Worm (Caenorhabditis elegans): Measurements from ENCODE around the gene F47D12.6.

The F47D12.6 gene

ce11 chrIII:6300297-6300696, 13.2 kb upstream of the F47D12.6 start:
- TF ChIP-seq nhr-28 (tag; optimal IDR thresholded peaks at IDR 0.05) (no peak), M03D4.4 (tag; optimal IDR thresholded peaks at IDR 0.05) (no peak), ztf-11 (tag; optimal IDR thresholded peaks at IDR 0.05) (no peak), ceh-43 (GFP tag; optimal IDR thresholded peaks at IDR 0.05) (no peak), mep-1 (tag; optimal IDR thresholded peaks at IDR 0.05) (no peak), ham-2 (GFP tag; optimal IDR thresholded peaks at IDR 0.05) (no peak), sem-2 (GFP tag; optimal IDR thresholded peaks at IDR 0.05) (no peak), bed-3 (GFP tag; optimal IDR thresholded peaks at IDR 0.05) (no peak), nhr-76 (tag; optimal IDR thresholded peaks at IDR 0.05) (no peak), elt-3 (tag; optimal IDR thresholded peaks at IDR 0.05) (no peak), blmp-1 (tag; optimal IDR thresholded peaks at IDR 0.05) (no peak), snpc-4 (tag; optimal IDR thresholded peaks at IDR 0.05) (no peak)

- TF ChIP-seq ztf-11 (tag; optimal IDR thresholded peaks at IDR 0.05) (no peak), M03D4.4 (tag; optimal IDR thresholded peaks at IDR 0.05) (no peak), nhr-12 (tag; optimal IDR thresholded peaks at IDR 0.05) (no peak), lin-32 (GFP tag; optimal IDR thresholded peaks at IDR 0.05) (no peak), blmp-1 (tag; optimal IDR thresholded peaks at IDR 0.05) (no peak), nhr-237 (tag; optimal IDR thresholded peaks at IDR 0.05) (no peak), ceh-39 (tag; optimal IDR thresholded peaks at IDR 0.05) (no peak), unc-62 (GFP tag; optimal IDR thresholded peaks at IDR 0.05) (no peak), mab-5 (tag; optimal IDR thresholded peaks at IDR 0.05) (no peak), zip-8 (tag; optimal IDR thresholded peaks at IDR 0.05) (no peak), unc-39 (tag; optimal IDR thresholded peaks at IDR 0.05) (no peak), lsy-2 (tag; optimal IDR thresholded peaks at IDR 0.05) (no peak), drap-1 (GFP tag; optimal IDR thresholded peaks at IDR 0.05) (no peak), tbx-8 (GFP tag; optimal IDR thresholded peaks at IDR 0.05) (no peak), flh-1 (GFP tag; optimal IDR thresholded peaks at IDR 0.05) (no peak)
Measured at ce11 chrIII:6298131-6298530, 11.0 kb upstream of the F47D12.6 start, which contains the start of gene F47D12.3. Gene F47D12.3 (plus strand): TSS chrIII:6298461.

- no peak for TF ChIP-seq nhr-28 (tag; optimal IDR thresholded peaks at IDR 0.05)
- TF ChIP-seq lin-32 (GFP tag; optimal IDR thresholded peaks at IDR 0.05), result no peak
- TF ChIP-seq ces-1 (GFP tag; optimal IDR thresholded peaks at IDR 0.05), result peak; percentile 33
Measured at ce11 chrIII:6297599-6297998, 10.5 kb upstream of the F47D12.6 start.

- TF ChIP-seq sem-2 (GFP tag; optimal IDR thresholded peaks at IDR 0.05), result no peak
- no peak for TF ChIP-seq nhr-76 (tag; optimal IDR thresholded peaks at IDR 0.05)
- TF ChIP-seq ces-1 (GFP tag; optimal IDR thresholded peaks at IDR 0.05), result no peak
- no peak for TF ChIP-seq ham-2 (GFP tag; optimal IDR thresholded peaks at IDR 0.05)
- no peak for TF ChIP-seq ceh-83 (GFP tag; optimal IDR thresholded peaks at IDR 0.05)
- no peak for TF ChIP-seq drap-1 (GFP tag; optimal IDR thresholded peaks at IDR 0.05)
- TF ChIP-seq elt-3 (tag; optimal IDR thresholded peaks at IDR 0.05), result no peak
- TF ChIP-seq ceh-43 (GFP tag; optimal IDR thresholded peaks at IDR 0.05), result no peak
- TF ChIP-seq nhr-28 (tag; optimal IDR thresholded peaks at IDR 0.05), result no peak
- no peak for TF ChIP-seq mep-1 (tag; optimal IDR thresholded peaks at IDR 0.05)
- no peak for TF ChIP-seq lsy-2 (tag; optimal IDR thresholded peaks at IDR 0.05)
- no peak for TF ChIP-seq pha-4 (tag; optimal IDR thresholded peaks at IDR 0.05)
- TF ChIP-seq mab-5 (tag; optimal IDR thresholded peaks at IDR 0.05), result no peak
Measured at ce11 chrIII:6295972-6296700, 9.0 kb upstream of the F47D12.6 start, which contains the start of gene F47D12.7. Gene F47D12.7 (minus strand): TSS chrIII:6296022.

- TF ChIP-seq sem-2 (GFP tag; optimal IDR thresholded peaks at IDR 0.05) (no peak), cnd-1 (tag; optimal IDR thresholded peaks at IDR 0.05) (no peak), ceh-43 (GFP tag; optimal IDR thresholded peaks at IDR 0.05) (no peak), hlh-1 (tag; optimal IDR thresholded peaks at IDR 0.05) (no peak)
Measured at ce11 chrIII:6290469-6291182, 3.5 kb upstream of the F47D12.6 start.
